Fruit fly (Drosophila melanogaster): ENCODE data around the gene CG17197.
A peak's percentile ranks its signal among the peaks of the same experiment; 100 is the strongest.

CG17197 gene

DNA sequence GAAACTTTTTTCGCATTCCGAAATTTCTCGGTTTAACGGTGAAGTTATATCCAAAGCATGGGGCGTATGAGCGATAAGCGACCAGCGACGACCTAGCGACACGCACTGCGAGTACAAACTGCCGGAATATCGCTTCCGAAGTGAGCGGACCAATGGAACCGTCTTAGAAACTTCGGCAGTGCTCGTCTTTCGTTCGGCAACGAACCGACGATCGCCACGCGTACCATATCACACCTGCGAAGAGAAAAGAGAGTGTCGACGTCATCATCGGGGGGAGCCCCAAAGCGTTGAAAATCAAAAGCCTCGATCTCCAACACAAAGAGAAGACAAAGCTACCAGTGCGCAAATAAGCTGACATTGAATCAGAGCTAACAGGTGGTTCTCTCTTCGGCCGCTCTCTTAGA lies 34.8 kb downstream of the CG17197 start, which contains the start of gene LpR2 (continued):
- TF ChIP-seq ci (GFP tag; IDR thresholded peaks at IDR 0.05) (peak; percentile 65; the same call in 2 of the 3 replicates), ind (GFP tag; optimal IDR thresholded peaks at IDR 0.05) (no peak), CG4328 (GFP tag; optimal IDR thresholded peaks at IDR 0.05) (no peak), CG8478 (optimal IDR thresholded peaks at IDR 0.05) (no peak), CG31388 (GFP tag; optimal IDR thresholded peaks at IDR 0.05) (no peak), Hmr (GFP tag; optimal IDR thresholded peaks at IDR 0.05) (peak; percentile 33), Sox102F (GFP tag; optimal IDR thresholded peaks at IDR 0.05) (no peak), Mrtf (GFP tag; IDR thresholded peaks at IDR 0.05) (no peak), unc-4 (GFP tag; IDR thresholded peaks at IDR 0.05; ENCODE audit: partially characterized antibody) (peak; percentile 37; the same call in 1 of the 2 replicates), slbo (GFP tag; IDR thresholded peaks at IDR 0.05) (0 out of 2 replicates have a peak, but pooled peaks have one; percentile 3), H15 (GFP tag; IDR thresholded peaks at IDR 0.05) (no peak), br (optimal IDR thresholded peaks at IDR 0.05) (no peak), org-1 (GFP tag; optimal IDR thresholded peaks at IDR 0.05) (no peak), grn (GFP tag; optimal IDR thresholded peaks at IDR 0.05) (peak; percentile 70), Atf6 (GFP tag; IDR thresholded peaks at IDR 0.05) (0 out of 2 replicates have a peak, but pooled peaks have one; percentile 17), MTF-1 (GFP tag; optimal IDR thresholded peaks at IDR 0.05; ENCODE audit: borderline replicate concordance) (no peak), CG1832 (GFP tag; optimal IDR thresholded peaks at IDR 0.05) (no peak), Dref (GFP tag; IDR thresholded peaks at IDR 0.05) (no peak), sim (GFP tag; IDR thresholded peaks at IDR 0.05) (no peak), GATAe (GFP tag; conservative IDR thresholded peaks at IDR 0.05) (no peak), CG3281 (GFP tag; optimal IDR thresholded peaks at IDR 0.05) (peak; percentile 19), Rfx (GFP tag; IDR thresholded peaks at IDR 0.05) (peak; percentile 44; the same call in 1 of the 2 replicates), CG30403 (GFP tag; optimal IDR thresholded peaks at IDR 0.05) (no peak), Atf-2 (GFP tag; optimal IDR thresholded peaks at IDR 0.05) (no peak), CG42726 (GFP tag; IDR thresholded peaks at IDR 0.05; ENCODE audit: partially characterized antibody) (no peak), CG9609 (GFP tag; optimal IDR thresholded peaks at IDR 0.05) (no peak), ac (GFP tag; optimal IDR thresholded peaks at IDR 0.05) (no peak), Jarid2 (GFP tag; optimal IDR thresholded peaks at IDR 0.05) (peak; percentile 93), sqz (GFP tag; optimal IDR thresholded peaks at IDR 0.05) (peak; percentile 35), CG7271 (tag; optimal IDR thresholded peaks at IDR 0.05) (no peak), nom (GFP tag; optimal IDR thresholded peaks at IDR 0.05) (no peak), CG4424 (GFP tag; optimal IDR thresholded peaks at IDR 0.05) (no peak), seq (GFP tag; IDR thresholded peaks at IDR 0.05) (no peak), aop (GFP tag; IDR thresholded peaks at IDR 0.05) (0 out of 2 replicates have a peak, but pooled peaks have one; percentile 26), dmrt99B (tag; optimal IDR thresholded peaks at IDR 0.05) (peak; percentile 6), B-H2 (GFP tag; optimal IDR thresholded peaks at IDR 0.05) (no peak), CG1647 (GFP tag; optimal IDR thresholded peaks at IDR 0.05) (no peak), chm (GFP tag; IDR thresholded peaks at IDR 0.05) (peak; percentile 50; the same call in 1 of the 2 replicates), Med (GFP tag) (peak; percentile 72), gt (GFP tag; IDR thresholded peaks at IDR 0.05) (no peak), exex (tag; optimal IDR thresholded peaks at IDR 0.05) (peak; percentile 35), onecut (GFP tag; IDR thresholded peaks at IDR 0.05) (no peak), vvl (GFP tag; IDR thresholded peaks at IDR 0.05) (0 out of 2 replicates have a peak, but pooled peaks have one; percentile 58), HLH54F (GFP tag; optimal IDR thresholded peaks at IDR 0.05) (no peak), Bgb (GFP tag; IDR thresholded peaks at IDR 0.05; ENCODE audit: partially characterized antibody) (peak; percentile 37; the same call in 1 of the 2 replicates), CG13296 (GFP tag; optimal IDR thresholded peaks at IDR 0.05) (peak; percentile 3), Dp (GFP tag; optimal IDR thresholded peaks at IDR 0.05) (no peak), Dll (GFP tag; IDR thresholded peaks at IDR 0.05; ENCODE audit: partially characterized antibody) (0 out of 4 replicates have a peak, but pooled peaks have one; percentile 48), chinmo (GFP tag; IDR thresholded peaks at IDR 0.05; ENCODE audit: partially characterized antibody) (peak; percentile 95), amos (GFP tag; IDR thresholded peaks at IDR 0.05; ENCODE audit: partially characterized antibody) (peak; percentile 45; the same call in 1 of the 2 replicates), usp (GFP tag; optimal IDR thresholded peaks at IDR 0.05) (no peak)

Measured in whole organism, embryonic.